Worm (Caenorhabditis elegans) whole organism, L3 larva: Measurements from ENCODE around the gene pwp-1.

Experiments used
- R02D3.7 ChIP-seq: fragments of 150-350 bp; optimal IDR thresholded peaks from 2 replicates; lab custom pipeline; 2014; ENCODE audit warnings: missing biosample characterization, missing genetic modification characterization
- ZK546.5 ChIP-seq: sonication (generic microtip); optimal IDR thresholded peaks from 2 replicates; lab custom pipeline; 2017; ENCODE audit warnings: missing biosample characterization, missing genetic modification characterization
- aly-2 ChIP-seq: fragments of 150-350 bp; optimal IDR thresholded peaks from 2 replicates; lab custom pipeline; 2014; ENCODE audit warnings: missing biosample characterization, missing genetic modification characterization
- ama-1 ChIP-seq: fragments of 150-350 bp; optimal IDR thresholded peaks from 2 replicates; lab custom pipeline; 2018
- ceh-16 ChIP-seq: sonication (generic microtip); optimal IDR thresholded peaks from 2 replicates; lab custom pipeline; 2017; ENCODE audit warnings: missing biosample characterization, missing genetic modification characterization
- ceh-28 ChIP-seq: fragments of 150-350 bp; optimal IDR thresholded peaks from 2 replicates; lab custom pipeline; 2014; ENCODE audit warnings: missing biosample characterization, missing genetic modification reagents, missing genetic modification characterization
- daf-12 ChIP-seq: fragments of 150-350 bp; optimal IDR thresholded peaks from 2 replicates; lab custom pipeline; 2014; ENCODE audit warnings: missing biosample characterization, missing genetic modification reagents, missing genetic modification characterization
- egl-27 ChIP-seq: sonication (generic microtip); optimal IDR thresholded peaks from 4 replicates; lab custom pipeline; 2017; ENCODE audit warnings: missing biosample characterization, missing genetic modification reagents, missing genetic modification characterization
- egl-5 ChIP-seq: fragments of 150-350 bp; optimal IDR thresholded peaks from 2 replicates; lab custom pipeline; 2017; ENCODE audit warnings: missing biosample characterization, missing genetic modification reagents, missing genetic modification characterization, inconsistent platforms
- elt-1 ChIP-seq: fragments of 150-350 bp; optimal IDR thresholded peaks from 2 replicates; lab custom pipeline; 2014; ENCODE audit warnings: missing biosample characterization, missing genetic modification characterization
- elt-2 ChIP-seq: sonication (generic microtip); optimal IDR thresholded peaks from 2 replicates; lab custom pipeline; 2016; ENCODE audit warnings: missing genetic modification reagents, mild to moderate bottlenecking, missing genetic modification characterization, missing compliant biosample characterization
- elt-3 ChIP-seq, 3 experiments: fragments of 150-350 bp in 1 of 3; sonication (generic microtip) in 2 of 3; optimal IDR thresholded peaks; 2 replicates in 2 of 3; 4 replicates in 1 of 3; lab custom pipeline; 2014 to 2017; ENCODE audit warnings: missing biosample characterization in 3 of 3, missing genetic modification characterization in 3 of 3
- eor-1 ChIP-seq, 2 experiments: fragments of 150-350 bp; optimal IDR thresholded peaks; 2 replicates each; lab custom pipeline; 2014 to 2018; ENCODE audit warnings: missing biosample characterization in 2 of 2, missing genetic modification characterization in 2 of 2
- fkh-10 ChIP-seq: sonication (generic microtip); optimal IDR thresholded peaks from 2 replicates; lab custom pipeline; 2017; ENCODE audit warnings: missing biosample characterization, missing genetic modification reagents, missing genetic modification characterization
- fkh-2 ChIP-seq: fragments of 150-350 bp; optimal IDR thresholded peaks from 2 replicates; lab custom pipeline; 2014; ENCODE audit warnings: missing biosample characterization, missing genetic modification reagents, missing genetic modification characterization
- fos-1 ChIP-seq: fragments of 150-350 bp; optimal IDR thresholded peaks from 2 replicates; lab custom pipeline; 2014; ENCODE audit warnings: missing biosample characterization, missing genetic modification characterization
- hmg-11 ChIP-seq: sonication (generic microtip); optimal IDR thresholded peaks from 2 replicates; lab custom pipeline; 2016; ENCODE audit warnings: missing genetic modification characterization, missing compliant biosample characterization
- lin-15B ChIP-seq: fragments of 150-350 bp; optimal IDR thresholded peaks from 2 replicates; lab custom pipeline; 2014; ENCODE audit warnings: missing biosample characterization, missing genetic modification characterization
- lin-39 ChIP-seq: fragments of 150-350 bp; optimal IDR thresholded peaks from 2 replicates; lab custom pipeline; 2018; ENCODE audit warnings: missing biosample characterization, missing genetic modification reagents, missing genetic modification characterization
- lsy-12 ChIP-seq: sonication (generic microtip); optimal IDR thresholded peaks from 2 replicates; lab custom pipeline; 2016; ENCODE audit warnings: mild to moderate bottlenecking, missing genetic modification characterization, missing compliant biosample characterization
- mdl-1 ChIP-seq: fragments of 150-350 bp; optimal IDR thresholded peaks from 2 replicates; lab custom pipeline; 2014; ENCODE audit warnings: missing biosample characterization, missing genetic modification characterization
- mml-1 ChIP-seq: fragments of 150-350 bp; sonication (generic microtip); optimal IDR thresholded peaks from 3 replicates; lab custom pipeline; 2014; ENCODE audit warnings: missing biosample characterization, missing genetic modification characterization
- nfya-1 ChIP-seq: sonication (generic microtip); optimal IDR thresholded peaks from 2 replicates; lab custom pipeline; 2017; ENCODE audit warnings: missing genetic modification characterization, mild to moderate bottlenecking, missing compliant biosample characterization, antibody characterized with exemption, moderate library complexity; ENCODE audit not compliant: insufficient read depth
- nhr-11 ChIP-seq: fragments of 150-350 bp; optimal IDR thresholded peaks from 2 replicates; lab custom pipeline; 2014; ENCODE audit warnings: missing biosample characterization, missing genetic modification characterization
- nhr-12 ChIP-seq: fragments of 150-350 bp; optimal IDR thresholded peaks from 2 replicates; lab custom pipeline; 2014; ENCODE audit warnings: missing biosample characterization, missing genetic modification characterization
- nhr-23 ChIP-seq: fragments of 150-350 bp; optimal IDR thresholded peaks from 2 replicates; lab custom pipeline; 2014; ENCODE audit warnings: missing biosample characterization, missing genetic modification reagents, missing genetic modification characterization
- nhr-237 ChIP-seq: fragments of 150-350 bp; optimal IDR thresholded peaks from 2 replicates; lab custom pipeline; 2014; ENCODE audit warnings: missing biosample characterization, missing genetic modification characterization
- nhr-25 ChIP-seq: sonication (generic microtip); optimal IDR thresholded peaks from 2 replicates; lab custom pipeline; 2017; ENCODE audit warnings: missing biosample characterization, missing genetic modification characterization
- nhr-28 ChIP-seq: fragments of 150-350 bp; optimal IDR thresholded peaks from 2 replicates; lab custom pipeline; 2014; ENCODE audit warnings: missing biosample characterization, missing genetic modification characterization
- nhr-67 ChIP-seq: fragments of 150-350 bp; optimal IDR thresholded peaks from 2 replicates; lab custom pipeline; 2014; ENCODE audit warnings: missing biosample characterization, missing genetic modification characterization
- nhr-76 ChIP-seq: fragments of 150-350 bp; sonication (generic microtip); optimal IDR thresholded peaks from 5 replicates; lab custom pipeline; 2014; ENCODE audit warnings: missing biosample characterization, missing genetic modification characterization
- pha-4 ChIP-seq: fragments of 150-350 bp; optimal IDR thresholded peaks from 2 replicates; lab custom pipeline; 2014; ENCODE audit warnings: missing biosample characterization, missing genetic modification reagents, missing genetic modification characterization
- pqm-1 ChIP-seq: fragments of 150-350 bp; optimal IDR thresholded peaks from 2 replicates; lab custom pipeline; 2017; ENCODE audit warnings: missing biosample characterization, missing genetic modification characterization, inconsistent platforms
- sea-2 ChIP-seq: fragments of 150-350 bp; sonication (generic microtip); optimal IDR thresholded peaks from 4 replicates; lab custom pipeline; 2014; ENCODE audit warnings: missing biosample characterization, missing genetic modification reagents, missing genetic modification characterization
- skn-1 ChIP-seq: fragments of 150-350 bp; optimal IDR thresholded peaks from 2 replicates; lab custom pipeline; 2014; ENCODE audit warnings: missing biosample characterization, missing genetic modification characterization
- tbx-2 ChIP-seq: sonication (generic microtip); optimal IDR thresholded peaks from 2 replicates; lab custom pipeline; 2016; ENCODE audit warnings: mild to moderate bottlenecking, missing genetic modification characterization, missing compliant biosample characterization
- unc-39 ChIP-seq: sonication (generic microtip); optimal IDR thresholded peaks from 4 replicates; lab custom pipeline; 2017; ENCODE audit warnings: missing biosample characterization, missing genetic modification characterization
- ztf-4 ChIP-seq: fragments of 150-350 bp; optimal IDR thresholded peaks from 2 replicates; lab custom pipeline; 2014; ENCODE audit warnings: missing biosample characterization, missing genetic modification characterization

Gene pwp-1

DNA sequence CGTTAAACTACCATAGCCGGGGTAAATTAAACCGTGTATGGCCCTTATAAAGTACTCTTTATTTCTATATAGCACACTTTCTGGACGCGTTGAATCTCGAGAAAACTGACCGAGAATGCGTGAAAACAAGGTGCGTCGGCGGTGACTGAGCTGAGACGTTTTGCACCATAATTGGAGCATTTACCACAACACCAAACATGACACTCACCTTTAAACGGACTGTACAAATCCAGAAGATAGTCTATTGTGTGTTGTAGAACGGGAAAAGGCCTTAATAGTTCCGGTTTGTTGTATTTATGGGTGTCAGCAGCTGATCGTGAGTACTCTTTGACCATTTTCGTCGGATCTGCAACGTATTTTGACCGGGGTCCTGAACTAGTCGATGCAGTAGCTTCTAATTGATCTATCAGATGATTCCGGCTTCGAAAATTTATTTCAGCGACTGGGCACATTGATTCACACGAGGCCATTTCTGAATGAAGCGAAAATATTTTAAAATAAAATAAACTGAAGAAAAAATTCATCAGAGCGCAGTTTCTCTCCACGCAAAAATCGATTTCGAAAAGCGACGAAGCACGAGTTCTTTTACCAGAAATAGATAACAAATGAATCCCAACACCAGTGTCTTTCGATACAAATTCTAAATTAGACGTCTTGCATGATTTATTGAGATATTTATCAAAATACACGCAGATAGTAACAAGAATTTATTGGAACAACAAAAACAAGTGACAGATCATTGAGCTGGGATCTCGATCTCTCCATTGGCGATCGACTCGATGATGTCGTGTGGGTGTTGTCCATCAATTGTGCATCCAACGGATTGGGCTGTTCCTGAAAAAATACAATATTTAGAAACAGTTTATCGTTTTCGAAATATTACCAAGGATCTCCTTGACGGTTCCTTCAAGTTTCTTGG is 2.8 kb upstream of the pwp-1 start, which contains the start of gene tag-115:
TSS of gene tag-115 (minus strand) at position 472 of the 919 bp plus-strand sequence.
- TF ChIP-seq ceh-16 (tag; lab: Kevin White, UChicago) = no peak
- no peak for TF ChIP-seq lin-39 (tag; lab: Kevin White, UChicago)
- no peak for TF ChIP-seq sea-2
- no peak for TF ChIP-seq egl-27 (tag; lab: Kevin White, UChicago)
- TF ChIP-seq mml-1 (tag; lab: Kevin White, UChicago) = no peak
- no peak for TF ChIP-seq lsy-12
- TF ChIP-seq elt-2 (tag; lab: Kevin White, UChicago) = peak; percentile 10
- TF ChIP-seq aly-2 (tag; lab: Kevin White, UChicago) = no peak
- TF ChIP-seq ama-1 (lab: Kevin White, UChicago) = peak; percentile 48
- no peak for TF ChIP-seq nfya-1
- TF ChIP-seq nhr-237 (tag; lab: Kevin White, UChicago) = no peak
- TF ChIP-seq skn-1 (tag; lab: Kevin White, UChicago) = no peak
- peak; percentile 37 for TF ChIP-seq ceh-28 (tag; lab: Kevin White, UChicago)
- TF ChIP-seq nhr-23 = no peak
- no peak for TF ChIP-seq eor-1 (tag; optimal IDR thresholded peaks at IDR 0.05; lab: Kevin White, UChicago)
- TF ChIP-seq R02D3.7 (tag; lab: Kevin White, UChicago) = no peak
- TF ChIP-seq pha-4 (tag; lab: Kevin White, UChicago) = peak; percentile 9

DNA sequence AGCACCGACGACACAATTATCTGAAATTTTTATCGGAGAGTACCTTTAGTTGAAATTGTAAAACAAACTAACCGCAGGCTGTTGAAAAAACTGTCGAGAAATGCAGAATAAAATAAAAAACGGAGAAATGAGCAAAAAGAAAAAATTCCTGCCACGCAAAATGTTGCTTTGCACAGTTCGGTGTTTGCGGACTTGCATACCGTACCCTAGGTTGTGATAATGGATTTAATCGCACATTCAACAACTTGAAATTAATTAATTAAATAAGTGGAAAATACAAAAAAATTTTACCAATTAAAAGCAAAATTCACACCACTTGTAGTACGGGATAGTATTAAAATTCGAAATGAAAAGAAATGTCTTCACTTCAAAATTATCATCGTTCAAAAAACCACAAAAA is 5.0 kb downstream of the pwp-1 start:
- TF ChIP-seq pha-4 (tag; lab: Kevin White, UChicago) (peak; percentile 71), lin-39 (tag; lab: Kevin White, UChicago) (peak; percentile 41), fos-1 (tag; lab: Kevin White, UChicago) (no peak), mdl-1 (tag; lab: Kevin White, UChicago) (no peak), nfya-1 (peak; percentile 80), eor-1 (tag; optimal IDR thresholded peaks at IDR 0.05; lab: Kevin White, UChicago) (no peak), lin-15B (tag; lab: Kevin White, UChicago) (peak; percentile 60), ztf-4 (tag; lab: Kevin White, UChicago) (no peak), ZK546.5 (no peak), nhr-237 (tag; lab: Kevin White, UChicago) (no peak), fkh-10 (no peak)

ce11 chrIV:13221657-13222056 is 14.7 kb downstream of the pwp-1 start, which contains the start of gene C48D1.5:
TSS of gene C48D1.5 (plus strand) at chrIV:13221957.
- no peak for TF ChIP-seq nhr-67 (tag; lab: Kevin White, UChicago)
- TF ChIP-seq ceh-28 (tag; lab: Kevin White, UChicago) = no peak
- no peak for TF ChIP-seq mml-1 (tag; lab: Kevin White, UChicago)
- TF ChIP-seq elt-2 (tag; lab: Kevin White, UChicago) = peak; percentile 16
- no peak for TF ChIP-seq nhr-76 (tag; lab: Kevin White, UChicago)
- TF ChIP-seq nhr-12 (tag; lab: Kevin White, UChicago) = no peak
- TF ChIP-seq tbx-2 (tag; lab: Kevin White, UChicago) = no peak
- TF ChIP-seq ZK546.5 = no peak
- TF ChIP-seq ceh-16 (tag; lab: Kevin White, UChicago) = no peak

DNA sequence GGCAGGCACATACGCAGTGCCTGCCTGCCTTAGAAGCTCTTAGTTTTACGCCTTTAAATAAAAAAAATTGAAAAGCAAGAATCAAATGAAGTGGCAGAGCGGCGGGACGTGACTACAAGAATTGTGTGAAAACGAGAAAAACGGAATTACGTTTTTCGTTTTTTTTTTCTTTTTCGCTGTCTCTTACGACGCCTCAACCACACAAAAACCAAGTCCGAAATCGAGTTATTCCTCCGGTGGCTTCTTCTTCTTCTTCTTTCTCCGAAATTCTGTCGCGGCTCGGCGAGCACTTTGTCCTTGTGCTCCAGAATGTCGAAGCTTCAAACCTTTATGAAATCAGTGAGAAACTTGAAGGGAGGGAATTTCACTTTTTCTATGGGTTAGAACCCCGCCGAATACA is 15.8 kb downstream of the pwp-1 start:
- no peak for TF ChIP-seq ceh-16 (tag; lab: Kevin White, UChicago)
- TF ChIP-seq lin-15B (tag; lab: Kevin White, UChicago) = no peak
- peak; percentile 24 for TF ChIP-seq fkh-10

DNA sequence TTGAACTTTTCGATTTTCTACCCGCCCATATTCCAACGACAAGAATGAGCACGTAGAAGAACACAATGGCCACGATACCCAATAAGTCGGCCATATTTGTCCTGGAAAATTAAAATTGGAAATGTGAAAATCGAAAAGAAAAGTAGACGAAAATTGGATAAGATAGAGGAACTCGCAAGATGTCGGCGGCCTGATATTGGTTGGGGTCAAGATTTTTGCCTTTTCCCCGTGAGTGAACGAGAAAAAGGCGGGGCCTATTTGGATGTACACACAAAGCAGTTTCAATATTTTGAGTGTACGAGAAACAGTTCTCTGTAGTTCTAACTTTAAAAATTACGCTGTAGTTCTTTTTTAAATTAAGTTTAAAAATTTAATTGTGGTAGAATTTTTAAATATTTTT is 21.9 kb downstream of the pwp-1 start, which contains the start of gene cho-1:
TSS of gene cho-1 (minus strand) at position 101 of the 400 bp plus-strand sequence.
- no peak for TF ChIP-seq skn-1 (tag; lab: Kevin White, UChicago)
- TF ChIP-seq hmg-11 (tag; lab: Kevin White, UChicago) = no peak
- TF ChIP-seq nhr-67 (tag; lab: Kevin White, UChicago) = no peak
- TF ChIP-seq mml-1 (tag; lab: Kevin White, UChicago) = no peak
- TF ChIP-seq, all 47 proteins: peak for 0

ce11 chrIV:13209566-13209965 is 26.8 kb downstream of the pwp-1 start, which contains the start of gene C48D1.9:
TSS of gene C48D1.9 (minus strand) at chrIV:13209666.
- TF ChIP-seq nhr-11 (tag; lab: Kevin White, UChicago) (no peak), unc-39 (tag; lab: Kevin White, UChicago) (no peak), pqm-1 (no peak), hmg-11 (tag; lab: Kevin White, UChicago) (no peak), elt-2 (tag; lab: Kevin White, UChicago) (no peak), nhr-237 (tag; lab: Kevin White, UChicago) (no peak), elt-3 (tag; optimal IDR thresholded peaks at IDR 0.05; lab: Kevin White, UChicago) (no peak), egl-5 (tag; lab: Kevin White, UChicago) (no peak), daf-12 (no peak), fkh-2 (tag; lab: Kevin White, UChicago) (no peak), nhr-12 (tag; lab: Kevin White, UChicago) (no peak), egl-27 (tag; lab: Kevin White, UChicago) (no peak), ama-1 (lab: Kevin White, UChicago) (no peak), elt-1 (no peak), nhr-25 (tag; lab: Kevin White, UChicago) (no peak), nhr-28 (no peak), R02D3.7 (tag; lab: Kevin White, UChicago) (no peak)
